Fruit fly (Drosophila melanogaster) whole organism, embryonic: ENCODE measurements around the gene L2HGDH.

Source experiments
- CG10267 ChIP-seq: fragments of 200-800 bp; sonication (Bioruptor generic); optimal IDR thresholded peaks from 2 replicates; lab custom pipeline; 2018; ENCODE audit warnings: missing biosample characterization, mild to moderate bottlenecking, missing genetic modification characterization, moderate library complexity
- CG14441 ChIP-seq: fragments of 200-800 bp; sonication (Bioruptor generic); IDR thresholded peaks from 2 replicates; pipeline ENCODE4 v1.3.6; 2022; ENCODE audit warnings: missing biosample characterization, missing genetic modification characterization
- CG15269 ChIP-seq: fragments of 200-800 bp; sonication (Bioruptor generic); optimal IDR thresholded peaks from 2 replicates; lab custom pipeline; 2018; ENCODE audit warnings: missing biosample characterization, mild to moderate bottlenecking, missing genetic modification characterization, moderate library complexity
- CG15479 ChIP-seq: fragments of 200-800 bp; sonication (Bioruptor generic); optimal IDR thresholded peaks from 3 replicates; lab custom pipeline; 2019; ENCODE audit warnings: missing biosample characterization, mild to moderate bottlenecking, missing genetic modification characterization, moderate library complexity
- CG16779 ChIP-seq: fragments of 200-800 bp; sonication (Bioruptor generic); IDR thresholded peaks from 2 replicates; pipeline ENCODE4 v1.3.6; 2022; ENCODE audit warnings: missing biosample characterization, missing genetic modification characterization
- CG17568 ChIP-seq: fragments of 200-800 bp; sonication (Bioruptor generic); optimal IDR thresholded peaks from 2 replicates; lab custom pipeline; 2018; ENCODE audit warnings: missing biosample characterization, mild to moderate bottlenecking, missing genetic modification characterization, moderate library complexity
- CG3163 ChIP-seq: fragments of 200-800 bp; sonication (Bioruptor generic); optimal IDR thresholded peaks from 3 replicates; lab custom pipeline; 2016; ENCODE audit warnings: missing biosample characterization, missing genetic modification characterization
- CG4617 ChIP-seq: fragments of 200-800 bp; sonication (Bioruptor generic); optimal IDR thresholded peaks from 3 replicates; lab custom pipeline; 2016; ENCODE audit warnings: missing biosample characterization, missing genetic modification characterization, borderline replicate concordance
- CG4820 ChIP-seq: fragments of 200-800 bp; sonication (Bioruptor generic); optimal IDR thresholded peaks from 3 replicates; lab custom pipeline; 2016; ENCODE audit warnings: missing biosample characterization, missing genetic modification characterization
- CG5245 ChIP-seq: fragments of 200-800 bp; sonication (Bioruptor generic); optimal IDR thresholded peaks from 3 replicates; lab custom pipeline; 2016; ENCODE audit warnings: missing biosample characterization, missing genetic modification characterization
- CG6683 ChIP-seq: fragments of 200-800 bp; sonication (Bioruptor generic); optimal IDR thresholded peaks from 2 replicates; lab custom pipeline; 2017; ENCODE audit warnings: missing biosample characterization, mild to moderate bottlenecking, missing genetic modification characterization, missing genetic modification reagents
- CG7271 ChIP-seq: fragments of 200-800 bp; sonication (Bioruptor generic); optimal IDR thresholded peaks from 2 replicates; lab custom pipeline; 2018; ENCODE audit warnings: missing biosample characterization, mild to moderate bottlenecking, missing genetic modification characterization, moderate library complexity
- CG7786 ChIP-seq: fragments of 200-800 bp; sonication (Bioruptor generic); optimal IDR thresholded peaks from 2 replicates; lab custom pipeline; 2016; ENCODE audit warnings: missing biosample characterization, missing genetic modification characterization
- CG8281 ChIP-seq: fragments of 200-800 bp; sonication (Bioruptor generic); optimal IDR thresholded peaks from 2 replicates; lab custom pipeline; 2018; ENCODE audit warnings: missing biosample characterization, mild to moderate bottlenecking, missing genetic modification characterization, moderate library complexity
- CG8944 ChIP-seq: fragments of 200-800 bp; sonication (Bioruptor generic); optimal IDR thresholded peaks from 3 replicates; lab custom pipeline; 2016; ENCODE audit warnings: missing biosample characterization, missing genetic modification characterization
- CG9727 ChIP-seq: fragments of 200-800 bp; sonication (Bioruptor generic); optimal IDR thresholded peaks from 3 replicates; lab custom pipeline; 2017; ENCODE audit warnings: missing biosample characterization, mild to moderate bottlenecking, missing genetic modification characterization
- CTCF ChIP-seq: fragments of 200-800 bp; sonication (Bioruptor generic); optimal IDR thresholded peaks from 2 replicates; lab custom pipeline; 2017; ENCODE audit warnings: missing biosample characterization, mild to moderate bottlenecking, missing genetic modification characterization, moderate library complexity
- D19A ChIP-seq: fragments of 200-800 bp; optimal IDR thresholded peaks from 3 replicates; lab custom pipeline; 2019; ENCODE audit warnings: missing biosample characterization, mild to moderate bottlenecking, missing genetic modification characterization, moderate library complexity
- Deaf1 ChIP-seq: fragments of 200-800 bp; optimal IDR thresholded peaks from 3 replicates; lab custom pipeline; 2019; ENCODE audit warnings: missing biosample characterization, mild to moderate bottlenecking, missing genetic modification characterization, moderate library complexity
- Dref ChIP-seq: fragments of 200-800 bp; sonication (Bioruptor generic); IDR thresholded peaks from 2 replicates; pipeline ENCODE4 v1.3.6; 2022; ENCODE audit warnings: missing biosample characterization, missing genetic modification characterization
- Gug ChIP-seq: fragments of 200-800 bp; sonication (Bioruptor generic); IDR thresholded peaks from 4 replicates; pipeline ENCODE4 v1.3.6; 2022; ENCODE audit warnings: missing biosample characterization, missing genetic modification characterization
- HHEX ChIP-seq: fragments of 200-800 bp; sonication (Bioruptor generic); optimal IDR thresholded peaks from 3 replicates; lab custom pipeline; 2017; ENCODE audit warnings: missing biosample characterization, mild to moderate bottlenecking, missing genetic modification characterization, missing genetic modification reagents
- Hmx ChIP-seq: fragments of 200-800 bp; sonication (Bioruptor generic); optimal IDR thresholded peaks from 2 replicates; lab custom pipeline; 2016; ENCODE audit warnings: missing biosample characterization, missing genetic modification characterization
- NfI ChIP-seq: fragments of 200-800 bp; sonication (Bioruptor generic); optimal IDR thresholded peaks from 3 replicates; lab custom pipeline; 2018; ENCODE audit warnings: missing biosample characterization, mild to moderate bottlenecking, missing genetic modification characterization, moderate library complexity
- Oaz ChIP-seq: fragments of 200-800 bp; sonication (Bioruptor generic); IDR thresholded peaks from 2 replicates; pipeline ENCODE4 v1.3.6; 2022; ENCODE audit warnings: missing biosample characterization, missing genetic modification characterization
- Rfx ChIP-seq: fragments of 200-800 bp; sonication (Bioruptor generic); IDR thresholded peaks from 2 replicates; pipeline ENCODE4 v1.3.6; 2022; ENCODE audit warnings: missing biosample characterization, missing genetic modification characterization
- Scr ChIP-seq: fragments of 200-800 bp; sonication (Bioruptor generic); IDR thresholded peaks from 2 replicates; pipeline ENCODE4 v1.3.6; 2022; ENCODE audit warnings: missing biosample characterization, missing genetic modification characterization; ENCODE audit not compliant: partially characterized antibody
- Trl ChIP-seq, 3 experiments: fragments of >200 bp in 2 of 3; fragments of 200-800 bp in 1 of 3; sonication (Bioruptor generic) in 1 of 3; optimal IDR thresholded peaks; 2 replicates in 1 of 3; 3 replicates in 2 of 3; lab custom pipeline; 2016 to 2017; ENCODE audit warnings: missing biosample characterization in 1 of 3, missing genetic modification characterization in 1 of 3
- Xrp1 ChIP-seq: fragments of 200-800 bp; sonication (Bioruptor generic); IDR thresholded peaks from 2 replicates; pipeline ENCODE4 v1.3.6; 2022; ENCODE audit warnings: missing biosample characterization, missing genetic modification characterization
- ap ChIP-seq: fragments of 200-800 bp; sonication (Bioruptor generic); IDR thresholded peaks from 2 replicates; pipeline ENCODE4 v1.3.6; 2022; ENCODE audit warnings: missing biosample characterization, missing genetic modification characterization
- bowl ChIP-seq: fragments of 200-800 bp; sonication (Bioruptor generic); IDR thresholded peaks from 2 replicates; pipeline ENCODE4 v1.3.6; 2022; ENCODE audit warnings: missing biosample characterization, missing genetic modification characterization
- chinmo ChIP-seq: fragments of 200-800 bp; sonication (Bioruptor generic); IDR thresholded peaks from 4 replicates; pipeline ENCODE4 v1.3.6; 2022; ENCODE audit warnings: missing biosample characterization, missing genetic modification characterization; ENCODE audit not compliant: partially characterized antibody
- crol ChIP-seq: fragments of 200-800 bp; sonication (Bioruptor generic); IDR thresholded peaks from 2 replicates; pipeline ENCODE4 v1.3.6; 2022; ENCODE audit warnings: missing biosample characterization, missing genetic modification characterization
- dimm ChIP-seq: fragments of 200-800 bp; sonication (Bioruptor generic); IDR thresholded peaks from 2 replicates; pipeline ENCODE4 v1.3.6; 2022; ENCODE audit warnings: missing biosample characterization, missing genetic modification characterization
- fu2 ChIP-seq: fragments of 200-800 bp; sonication (Bioruptor generic); optimal IDR thresholded peaks from 2 replicates; lab custom pipeline; 2016; ENCODE audit warnings: missing biosample characterization, missing genetic modification characterization
- gem ChIP-seq: fragments of 200-800 bp; sonication (Bioruptor generic); optimal IDR thresholded peaks from 2 replicates; lab custom pipeline; 2019; ENCODE audit warnings: missing biosample characterization, mild to moderate bottlenecking, missing genetic modification characterization, moderate library complexity
- hbn ChIP-seq: fragments of 200-800 bp; sonication (Bioruptor generic); IDR thresholded peaks from 2 replicates; pipeline ENCODE4 v1.3.6; 2022; ENCODE audit warnings: missing biosample characterization, missing genetic modification characterization; ENCODE audit not compliant: partially characterized antibody
- hth ChIP-seq: fragments of >200 bp; optimal IDR thresholded peaks from 2 replicates; lab custom pipeline; 2017; ENCODE audit warnings: inconsistent platforms
- maf-S ChIP-seq: fragments of 200-800 bp; sonication (Bioruptor generic); optimal IDR thresholded peaks from 2 replicates; lab custom pipeline; 2016; ENCODE audit warnings: missing biosample characterization, missing genetic modification characterization
- nau ChIP-seq: fragments of 200-800 bp; sonication (Bioruptor generic); optimal IDR thresholded peaks from 3 replicates; lab custom pipeline; 2017; ENCODE audit warnings: missing biosample characterization, mild to moderate bottlenecking, missing genetic modification characterization, missing genetic modification reagents
- peb ChIP-seq: fragments of 200-800 bp; sonication (Bioruptor generic); IDR thresholded peaks from 2 replicates; pipeline ENCODE4 v1.3.6; 2022; ENCODE audit warnings: missing biosample characterization, missing genetic modification characterization
- run ChIP-seq: fragments of 200-800 bp; sonication (Bioruptor generic); optimal IDR thresholded peaks from 3 replicates; lab custom pipeline; 2018; ENCODE audit warnings: missing biosample characterization, mild to moderate bottlenecking, missing genetic modification characterization
- sc ChIP-seq, 3 experiments: fragments of >200 bp in 2 of 3; fragments of 200-800 bp in 1 of 3; sonication (Bioruptor generic) in 1 of 3; optimal IDR thresholded peaks; 2 replicates in 2 of 3; 3 replicates in 1 of 3; lab custom pipeline; 2017; ENCODE audit warnings: mild to moderate bottlenecking in 1 of 3, missing biosample characterization in 1 of 3, missing genetic modification characterization in 1 of 3, missing genetic modification reagents in 1 of 3
- sr ChIP-seq: fragments of 200-800 bp; sonication (Bioruptor generic); IDR thresholded peaks from 3 replicates; pipeline ENCODE4 v1.3.6; 2022; ENCODE audit warnings: missing biosample characterization, missing genetic modification characterization
- tll ChIP-seq, 2 experiments: fragments of 200-800 bp in 1 of 2; fragments of >200 bp in 1 of 2; sonication (Bioruptor generic) in 1 of 2; optimal IDR thresholded peaks; 2 replicates each; lab custom pipeline; 2017 to 2019; ENCODE audit warnings: missing biosample characterization in 2 of 2, missing genetic modification characterization in 2 of 2, mild to moderate bottlenecking in 1 of 2, moderate library complexity in 1 of 2
- trem ChIP-seq: fragments of 200-800 bp; optimal IDR thresholded peaks from 3 replicates; lab custom pipeline; 2019; ENCODE audit warnings: missing biosample characterization, mild to moderate bottlenecking, missing genetic modification characterization, moderate library complexity
- trh ChIP-seq: fragments of 200-800 bp; sonication (Bioruptor generic); optimal IDR thresholded peaks from 2 replicates; lab custom pipeline; 2016; ENCODE audit warnings: missing biosample characterization, missing genetic modification characterization
- yki ChIP-seq: fragments of >200 bp; optimal IDR thresholded peaks from 3 replicates; lab custom pipeline; 2018

The L2HGDH gene

DNA sequence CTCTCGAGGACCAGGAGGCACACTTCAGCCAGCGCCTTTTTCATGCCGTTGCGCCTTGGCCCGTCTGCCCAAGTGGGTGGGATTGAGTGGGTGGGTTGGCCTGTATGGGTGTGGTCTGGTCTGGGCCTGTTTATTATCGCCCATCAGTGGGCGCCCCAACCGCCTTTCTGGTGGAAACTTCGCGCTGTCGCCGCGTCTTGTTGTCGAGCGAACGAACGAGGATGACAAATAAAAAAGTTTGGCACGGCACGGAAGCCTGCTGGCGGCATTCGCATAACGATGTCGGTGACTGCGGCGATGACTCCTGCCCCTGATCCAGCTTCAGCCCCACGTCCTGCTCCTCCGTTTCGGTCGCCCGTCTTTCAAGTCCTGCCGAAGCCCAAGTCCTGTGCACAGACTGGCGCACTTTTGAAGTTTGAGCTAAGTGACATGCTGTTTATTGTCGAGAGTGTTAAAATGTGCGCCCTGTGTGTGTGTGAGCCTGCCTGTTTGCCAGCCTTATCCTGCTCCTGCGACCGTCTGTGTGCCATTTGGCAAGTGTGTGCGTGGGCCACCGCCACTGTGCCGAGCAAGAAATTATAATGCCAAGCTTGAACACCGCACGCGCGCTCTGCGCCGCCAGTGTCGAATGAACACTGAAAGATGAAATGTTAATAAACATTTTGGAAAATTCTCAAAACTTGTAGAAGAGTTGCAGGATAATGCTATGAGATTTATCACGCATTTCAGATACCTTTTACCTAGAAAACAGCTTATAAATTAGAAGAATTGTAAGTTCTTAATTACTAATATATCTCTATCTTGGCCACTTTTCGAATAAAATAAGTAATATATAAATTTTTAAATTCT, 40.0 kb upstream of the L2HGDH start (continued):
- TF ChIP-seq hbn (GFP tag; lab: Robert Waterston, UW) (no peak), trem (peak; percentile 7), bowl (GFP tag; lab: Robert Waterston, UW) (no peak), Dref (no peak), run (tag; lab: Kevin White, UChicago) (peak; percentile 59), CG17568 (GFP tag; lab: Kevin White, UChicago) (peak; percentile 18), sr (no peak), CG15479 (no peak), CG6683 (GFP tag; lab: Kevin White, UChicago) (peak; percentile 74), dimm (GFP tag; lab: Robert Waterston, UW) (no peak), CG3163 (no peak), Gug (GFP tag; lab: Robert Waterston, UW) (peak; percentile 6; the same call in 1 of the 4 replicates), fu2 (no peak), yki (lab: Kevin White, UChicago) (no peak), Oaz (GFP tag; lab: Robert Waterston, UW) (peak; percentile 60), CG9727 (peak; percentile 77), peb (GFP tag; lab: Robert Waterston, UW) (no peak)

DNA sequence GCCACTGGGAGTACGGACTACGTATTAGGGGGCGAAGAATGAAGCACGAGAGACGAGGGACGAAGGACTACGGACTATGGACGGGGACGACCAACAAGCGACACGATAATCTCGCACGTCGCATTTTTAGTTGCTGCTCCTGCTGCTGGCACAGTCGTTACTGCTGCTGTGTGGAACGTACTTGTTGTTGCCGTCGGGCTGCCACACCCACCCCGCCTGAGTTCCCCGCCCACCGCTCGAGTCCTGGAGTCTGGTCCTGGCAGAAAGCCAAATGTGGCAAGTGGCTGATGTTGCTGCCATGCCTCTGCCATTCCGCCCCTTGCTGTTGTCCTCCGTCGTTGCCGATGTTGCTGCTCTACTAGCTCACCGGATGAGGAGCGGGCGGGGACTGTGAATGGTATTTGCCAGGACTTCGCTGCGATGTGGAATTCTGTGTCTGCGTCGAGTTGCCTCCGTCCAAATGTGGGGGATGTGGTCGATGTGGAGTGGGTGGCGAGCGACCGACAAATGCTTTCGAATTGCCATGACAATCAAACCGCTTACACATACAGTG, 38.6 kb upstream of the L2HGDH start:
- TF ChIP-seq crol (GFP tag; lab: Robert Waterston, UW) (peak; percentile 73), ap (no peak), maf-S (GFP tag; lab: Kevin White, UChicago) (no peak), nau (GFP tag; lab: Kevin White, UChicago) (no peak), Trl (optimal IDR thresholded peaks at IDR 0.05; lab: Kevin White, UChicago) (no peak), Trl (GFP tag; optimal IDR thresholded peaks at IDR 0.05; lab: Kevin White, UChicago) (no peak), Xrp1 (GFP tag; lab: Robert Waterston, UW) (no peak), CTCF (no peak), sc (optimal IDR thresholded peaks at IDR 0.05; lab: Kevin White, UChicago) (no peak), sc (GFP tag; optimal IDR thresholded peaks at IDR 0.05; lab: Kevin White, UChicago) (no peak), peb (GFP tag; lab: Robert Waterston, UW) (no peak), HHEX (GFP tag; lab: Kevin White, UChicago) (no peak), Hmx (GFP tag; lab: Kevin White, UChicago) (no peak), CG8944 (no peak), CG16779 (GFP tag; lab: Robert Waterston, UW) (no peak), NfI (peak; percentile 20), D19A (tag; lab: Kevin White, UChicago) (no peak), CG15269 (no peak), CG7271 (tag; lab: Kevin White, UChicago) (no peak), Dref (0 out of 2 replicates have a peak, but pooled peaks have one; percentile 24), gem (tag; lab: Kevin White, UChicago) (no peak), Deaf1 (peak; percentile 42), CG5245 (GFP tag; lab: Kevin White, UChicago) (no peak), CG8281 (tag; lab: Kevin White, UChicago) (no peak), trh (GFP tag; lab: Kevin White, UChicago) (no peak), CG7786 (GFP tag; lab: Kevin White, UChicago) (no peak), CG10267 (tag; lab: Kevin White, UChicago) (no peak), Scr (no peak), hth (no peak), CG4820 (GFP tag; lab: Kevin White, UChicago) (no peak), Rfx (GFP tag; lab: Robert Waterston, UW) (peak; percentile 23; the same call in 1 of the 2 replicates), chinmo (0 out of 4 replicates have a peak, but pooled peaks have one; percentile 40), CG14441 (no peak), CG4617 (GFP tag; lab: Kevin White, UChicago) (no peak), tll (GFP tag; optimal IDR thresholded peaks at IDR 0.05; lab: Kevin White, UChicago) (no peak)
